Worm (Caenorhabditis elegans) whole organism, L2 larva: ENCODE measurements around the gene tub-1.

ENCODE experiments used
- C34F6.9 ChIP-seq: fragments of 150-350 bp; optimal IDR thresholded peaks from 2 replicates; lab custom pipeline; 2014; ENCODE audit warnings: missing biosample characterization, missing genetic modification characterization
- F13H6.1 ChIP-seq: sonication (generic microtip); optimal IDR thresholded peaks from 2 replicates; lab custom pipeline; 2016; ENCODE audit warnings: missing genetic modification characterization, missing compliant biosample characterization
- R02D3.7 ChIP-seq: fragments of 150-350 bp; optimal IDR thresholded peaks from 2 replicates; lab custom pipeline; 2014; ENCODE audit warnings: missing biosample characterization, missing genetic modification characterization
- Y55F3AM.14 ChIP-seq: fragments of 200-800 bp; sonication (Bioruptor generic); optimal IDR thresholded peaks from 2 replicates; lab custom pipeline; 2018; ENCODE audit warnings: mild to moderate bottlenecking, missing genetic modification characterization, missing compliant biosample characterization
- ZK546.5 ChIP-seq: sonication (generic microtip); optimal IDR thresholded peaks from 2 replicates; lab custom pipeline; 2017; ENCODE audit warnings: missing biosample characterization, missing genetic modification characterization
- alr-1 ChIP-seq: fragments of 150-350 bp; optimal IDR thresholded peaks from 2 replicates; lab custom pipeline; 2014; ENCODE audit warnings: missing biosample characterization, missing genetic modification characterization
- aly-2 ChIP-seq: fragments of 150-350 bp; optimal IDR thresholded peaks from 2 replicates; lab custom pipeline; 2014; ENCODE audit warnings: missing biosample characterization, missing genetic modification characterization
- ama-1 ChIP-seq: fragments of 150-350 bp; optimal IDR thresholded peaks from 2 replicates; lab custom pipeline; 2018; ENCODE audit warnings: inconsistent platforms
- blmp-1 ChIP-seq: sonication (generic microtip); optimal IDR thresholded peaks from 2 replicates; lab custom pipeline; 2017; ENCODE audit warnings: missing genetic modification characterization, mild to moderate bottlenecking, missing compliant biosample characterization, antibody characterized with exemption, moderate library complexity; ENCODE audit not compliant: insufficient read depth
- ceh-16 ChIP-seq: fragments of 150-350 bp; optimal IDR thresholded peaks from 2 replicates; lab custom pipeline; 2014; ENCODE audit warnings: missing biosample characterization, missing genetic modification characterization
- crh-2 ChIP-seq: sonication (generic microtip); optimal IDR thresholded peaks from 2 replicates; lab custom pipeline; 2017; ENCODE audit warnings: missing biosample characterization, missing genetic modification characterization
- dmd-4 ChIP-seq: sonication (generic microtip); optimal IDR thresholded peaks from 2 replicates; lab custom pipeline; 2017; ENCODE audit warnings: missing biosample characterization, missing genetic modification characterization
- egl-27 ChIP-seq: sonication (generic microtip); optimal IDR thresholded peaks from 3 replicates; lab custom pipeline; 2017; ENCODE audit warnings: missing biosample characterization, missing genetic modification reagents, missing genetic modification characterization
- elt-1 ChIP-seq: fragments of 150-350 bp; optimal IDR thresholded peaks from 2 replicates; lab custom pipeline; 2014; ENCODE audit warnings: missing biosample characterization, missing genetic modification characterization
- elt-3 ChIP-seq: sonication (generic microtip); optimal IDR thresholded peaks from 2 replicates; lab custom pipeline; 2017; ENCODE audit warnings: missing biosample characterization, missing genetic modification characterization
- fos-1 ChIP-seq: fragments of 150-350 bp; optimal IDR thresholded peaks from 2 replicates; lab custom pipeline; 2014; ENCODE audit warnings: missing biosample characterization, missing genetic modification characterization
- gmeb-1 ChIP-seq: fragments of 150-350 bp; optimal IDR thresholded peaks from 2 replicates; lab custom pipeline; 2014; ENCODE audit warnings: missing biosample characterization, missing genetic modification characterization
- lin-11 ChIP-seq: fragments of 150-350 bp; sonication (generic microtip); optimal IDR thresholded peaks from 2 replicates; lab custom pipeline; 2014; ENCODE audit warnings: missing biosample characterization, missing genetic modification characterization, inconsistent platforms, mixed read lengths
- lin-39 ChIP-seq: fragments of 150-350 bp; optimal IDR thresholded peaks from 2 replicates; lab custom pipeline; 2014; ENCODE audit warnings: missing biosample characterization, missing genetic modification reagents, missing genetic modification characterization
- lsy-2 ChIP-seq, 2 experiments: fragments of 150-350 bp in 1 of 2; sonication (generic microtip) in 1 of 2; optimal IDR thresholded peaks; 2 replicates each; lab custom pipeline; 2014 to 2017; ENCODE audit warnings: missing biosample characterization in 2 of 2, missing genetic modification characterization in 2 of 2
- mab-5 ChIP-seq: fragments of 150-350 bp; optimal IDR thresholded peaks from 2 replicates; lab custom pipeline; 2014; ENCODE audit warnings: missing biosample characterization, missing genetic modification characterization
- mbf-1 ChIP-seq: sonication (generic microtip); optimal IDR thresholded peaks from 2 replicates; lab custom pipeline; 2017; ENCODE audit warnings: missing biosample characterization, missing genetic modification characterization
- mdl-1 ChIP-seq, 2 experiments: fragments of 150-350 bp in 1 of 2; sonication (generic microtip) in 1 of 2; optimal IDR thresholded peaks; 2 replicates each; lab custom pipeline; 2017; ENCODE audit warnings: missing biosample characterization in 2 of 2, missing genetic modification characterization in 2 of 2
- nhr-10 ChIP-seq: sonication (generic microtip); optimal IDR thresholded peaks from 2 replicates; lab custom pipeline; 2017; ENCODE audit warnings: missing biosample characterization, missing genetic modification characterization
- nhr-11 ChIP-seq: fragments of 150-350 bp; optimal IDR thresholded peaks from 2 replicates; lab custom pipeline; 2014; ENCODE audit warnings: missing biosample characterization, missing genetic modification characterization
- nhr-12 ChIP-seq: fragments of 150-350 bp; optimal IDR thresholded peaks from 2 replicates; lab custom pipeline; 2014; ENCODE audit warnings: missing biosample characterization, missing genetic modification characterization
- nhr-129 ChIP-seq: fragments of 150-350 bp; optimal IDR thresholded peaks from 2 replicates; lab custom pipeline; 2014; ENCODE audit warnings: missing biosample characterization, missing genetic modification characterization
- nhr-21 ChIP-seq: fragments of 150-350 bp; optimal IDR thresholded peaks from 2 replicates; lab custom pipeline; 2014; ENCODE audit warnings: missing biosample characterization, missing genetic modification characterization
- nhr-23 ChIP-seq: fragments of 150-350 bp; optimal IDR thresholded peaks from 2 replicates; lab custom pipeline; 2014; ENCODE audit warnings: missing biosample characterization, missing genetic modification reagents, missing genetic modification characterization
- nhr-237 ChIP-seq: fragments of 150-350 bp; optimal IDR thresholded peaks from 2 replicates; lab custom pipeline; 2014; ENCODE audit warnings: missing biosample characterization, missing genetic modification characterization
- nhr-25 ChIP-seq: fragments of 150-350 bp; sonication (generic microtip); optimal IDR thresholded peaks from 3 replicates; lab custom pipeline; 2014; ENCODE audit warnings: missing biosample characterization, missing genetic modification characterization
- nhr-6 ChIP-seq: fragments of 150-350 bp; optimal IDR thresholded peaks from 2 replicates; lab custom pipeline; 2014; ENCODE audit warnings: missing biosample characterization, missing genetic modification characterization
- nhr-77 ChIP-seq: fragments of 150-350 bp; optimal IDR thresholded peaks from 2 replicates; lab custom pipeline; 2014; ENCODE audit warnings: missing biosample characterization, missing genetic modification characterization
- peb-1 ChIP-seq: fragments of 150-350 bp; optimal IDR thresholded peaks from 2 replicates; lab custom pipeline; 2014; ENCODE audit warnings: missing biosample characterization, missing genetic modification characterization
- sem-4 ChIP-seq: fragments of 150-350 bp; optimal IDR thresholded peaks from 2 replicates; lab custom pipeline; 2014; ENCODE audit warnings: missing biosample characterization, missing genetic modification reagents, missing genetic modification characterization
- skn-1 ChIP-seq: sonication (generic microtip); optimal IDR thresholded peaks from 2 replicates; lab custom pipeline; 2017; ENCODE audit warnings: missing biosample characterization, missing genetic modification characterization
- sma-3 ChIP-seq: sonication (generic microtip); optimal IDR thresholded peaks from 2 replicates; lab custom pipeline; 2016; ENCODE audit warnings: missing genetic modification reagents, missing genetic modification characterization, missing compliant biosample characterization
- sma-9 ChIP-seq, 2 experiments: fragments of 150-350 bp in 1 of 2; sonication (generic microtip) in 1 of 2; optimal IDR thresholded peaks; 2 replicates each; lab custom pipeline; 2014 to 2016; ENCODE audit warnings: missing genetic modification characterization in 2 of 2, mild to moderate bottlenecking in 1 of 2, missing biosample characterization in 1 of 2, missing compliant biosample characterization in 1 of 2, missing genetic modification reagents in 1 of 2, moderate library complexity in 1 of 2
- snpc-4 ChIP-seq: fragments of 150-350 bp; optimal IDR thresholded peaks from 2 replicates; lab custom pipeline; 2014; ENCODE audit warnings: missing biosample characterization, missing genetic modification characterization
- unc-39 ChIP-seq: fragments of 150-350 bp; optimal IDR thresholded peaks from 2 replicates; lab custom pipeline; 2014; ENCODE audit warnings: missing biosample characterization, missing genetic modification characterization
- unc-55 ChIP-seq: fragments of 150-350 bp; sonication (generic microtip); optimal IDR thresholded peaks from 3 replicates; lab custom pipeline; 2014; ENCODE audit warnings: missing biosample characterization, missing genetic modification reagents, missing genetic modification characterization
- zag-1 ChIP-seq: fragments of 150-350 bp; optimal IDR thresholded peaks from 2 replicates; lab custom pipeline; 2014; ENCODE audit warnings: missing biosample characterization, missing genetic modification characterization
- ztf-1 ChIP-seq: fragments of 200-800 bp; sonication (Bioruptor generic); conservative IDR thresholded peaks from 2 replicates; pipeline ENCODE4 v1.3.6; 2022; ENCODE audit warnings: missing genetic modification characterization, missing compliant biosample characterization
- ztf-11 ChIP-seq: sonication (generic microtip); optimal IDR thresholded peaks from 2 replicates; lab custom pipeline; 2017; ENCODE audit warnings: missing biosample characterization, missing genetic modification characterization
- ztf-4 ChIP-seq: fragments of 150-350 bp; optimal IDR thresholded peaks from 2 replicates; lab custom pipeline; 2014; ENCODE audit warnings: missing biosample characterization, missing genetic modification characterization

Gene tub-1

ce11 chrII:8136818-8137217, 19.9 kb downstream of the tub-1 start, which contains the start of gene ctns-1:
Gene ctns-1 (minus strand): TSS chrII:8136918.
- TF ChIP-seq sma-9 (GFP tag; optimal IDR thresholded peaks at IDR 0.05; lab: Kevin White, UChicago) (no peak), sma-9 (tag; optimal IDR thresholded peaks at IDR 0.05; lab: Kevin White, UChicago) (no peak), nhr-10 (tag; lab: Kevin White, UChicago) (no peak), ZK546.5 (tag; lab: Kevin White, UChicago) (no peak), fos-1 (tag; lab: Kevin White, UChicago) (no peak), nhr-237 (tag; lab: Kevin White, UChicago) (no peak), ceh-16 (tag; lab: Kevin White, UChicago) (no peak), nhr-12 (no peak), ztf-4 (no peak), nhr-21 (tag; lab: Kevin White, UChicago) (no peak), mdl-1 (tag; optimal IDR thresholded peaks at IDR 0.05; lab: Kevin White, UChicago) (no peak)
- TF ChIP-seq, all 48 proteins: peak for 0

- TF ChIP-seq zag-1 (tag; lab: Kevin White, UChicago) (no peak), sem-4 (tag; lab: Kevin White, UChicago) (no peak), ztf-11 (tag; lab: Kevin White, UChicago) (no peak), lin-11 (tag; lab: Kevin White, UChicago) (no peak), crh-2 (tag; lab: Kevin White, UChicago) (no peak), C34F6.9 (tag; lab: Kevin White, UChicago) (no peak), blmp-1 (no peak), skn-1 (no peak), nhr-237 (tag; lab: Kevin White, UChicago) (no peak), mbf-1 (tag; lab: Kevin White, UChicago) (no peak), lsy-2 (tag; optimal IDR thresholded peaks at IDR 0.05; lab: Kevin White, UChicago) (no peak), egl-27 (tag; lab: Kevin White, UChicago) (no peak), fos-1 (tag; lab: Kevin White, UChicago) (no peak), nhr-77 (tag; lab: Kevin White, UChicago) (no peak), ZK546.5 (tag; lab: Kevin White, UChicago) (no peak), nhr-10 (tag; lab: Kevin White, UChicago) (no peak), dmd-4 (tag; lab: Kevin White, UChicago) (no peak), lin-39 (no peak), nhr-11 (no peak)
Measured at ce11 chrII:8135953-8136352, 20.8 kb downstream of the tub-1 start.

- TF ChIP-seq nhr-11 = no peak
- TF ChIP-seq ztf-1 (GFP tag; lab: Robert Waterston, UW) = no peak
- peak; percentile 80 for TF ChIP-seq nhr-25
- TF ChIP-seq lin-11 (tag; lab: Kevin White, UChicago) = peak; percentile 65
- peak; percentile 60 for TF ChIP-seq sma-3
- no peak for TF ChIP-seq nhr-10 (tag; lab: Kevin White, UChicago)
- TF ChIP-seq nhr-77 (tag; lab: Kevin White, UChicago) = no peak
- no peak for TF ChIP-seq ztf-4
- TF ChIP-seq skn-1 = no peak
- TF ChIP-seq F13H6.1 (tag; lab: Kevin White, UChicago) = peak; percentile 82
- peak; percentile 10 for TF ChIP-seq ama-1 (lab: Kevin White, UChicago)
- TF ChIP-seq snpc-4 (tag; lab: Kevin White, UChicago) = peak; percentile 13
- peak; percentile 57 for TF ChIP-seq Y55F3AM.14 (GFP tag; lab: Kevin White, UChicago)
- TF ChIP-seq ZK546.5 (tag; lab: Kevin White, UChicago) = no peak
- no peak for TF ChIP-seq nhr-21 (tag; lab: Kevin White, UChicago)
- TF ChIP-seq sem-4 (tag; lab: Kevin White, UChicago) = no peak
- no peak for TF ChIP-seq nhr-6 (tag; lab: Kevin White, UChicago)
- no peak for TF ChIP-seq unc-39 (tag; lab: Kevin White, UChicago)
- TF ChIP-seq dmd-4 (tag; lab: Kevin White, UChicago) = no peak
- TF ChIP-seq R02D3.7 (tag; lab: Kevin White, UChicago) = no peak
- peak in 1 of 2 experiments; percentile 52 for TF ChIP-seq mdl-1 (tag; optimal IDR thresholded peaks at IDR 0.05; lab: Kevin White, UChicago)
- TF ChIP-seq nhr-129 (tag; lab: Kevin White, UChicago) = peak; percentile 39
- peak; percentile 23 for TF ChIP-seq mab-5 (tag; lab: Kevin White, UChicago)
- peak; percentile 66 for TF ChIP-seq sma-9 (GFP tag; optimal IDR thresholded peaks at IDR 0.05; lab: Kevin White, UChicago)
- no peak for TF ChIP-seq sma-9 (tag; optimal IDR thresholded peaks at IDR 0.05; lab: Kevin White, UChicago)
- TF ChIP-seq crh-2 (tag; lab: Kevin White, UChicago) = peak; percentile 44
- peak; percentile 52 for TF ChIP-seq C34F6.9 (tag; lab: Kevin White, UChicago)
- no peak for TF ChIP-seq elt-1 (tag; lab: Kevin White, UChicago)
- no peak for TF ChIP-seq peb-1
- no peak for TF ChIP-seq gmeb-1 (tag; lab: Kevin White, UChicago)
- TF ChIP-seq ztf-11 (tag; lab: Kevin White, UChicago) = no peak
- peak; percentile 44 to 78 for TF ChIP-seq lsy-2 (tag; optimal IDR thresholded peaks at IDR 0.05; lab: Kevin White, UChicago)
- TF ChIP-seq egl-27 (tag; lab: Kevin White, UChicago) = peak; percentile 49
- no peak for TF ChIP-seq nhr-23
- TF ChIP-seq ceh-16 (tag; lab: Kevin White, UChicago) = no peak
- TF ChIP-seq fos-1 (tag; lab: Kevin White, UChicago) = no peak
- TF ChIP-seq aly-2 (tag; lab: Kevin White, UChicago) = no peak
- no peak for TF ChIP-seq nhr-12
- TF ChIP-seq blmp-1 = peak; percentile 27
- TF ChIP-seq elt-3 = no peak
- TF ChIP-seq unc-55 (GFP tag; lab: Kevin White, UChicago) = peak; percentile 76
- no peak for TF ChIP-seq alr-1 (tag; lab: Kevin White, UChicago)
Measured at ce11 chrII:8131413-8131966, 25.3 kb downstream of the tub-1 start.
